Worm (Caenorhabditis elegans) whole organism, young adult: ENCODE data around the gene Y73B3A.11.

Experiments
- F57C9.4 ChIP-seq: sonication (generic microtip); optimal IDR thresholded peaks from 2 replicates; lab custom pipeline; 2017; ENCODE audit warnings: mild to moderate bottlenecking, missing genetic modification characterization, missing compliant biosample characterization
- Y95B8A.8 ChIP-seq: fragments of 200-800 bp; sonication (Bioruptor generic); IDR thresholded peaks from 2 replicates; pipeline ENCODE4 v1.3.6; 2022; ENCODE audit warnings: missing genetic modification reagents, missing genetic modification characterization, missing compliant biosample characterization
- hlh-12 ChIP-seq: sonication (generic microtip); optimal IDR thresholded peaks from 2 replicates; lab custom pipeline; 2016; ENCODE audit warnings: missing genetic modification characterization, missing compliant biosample characterization
- pha-4 ChIP-seq: fragments of 150-350 bp; sonication (generic microtip); optimal IDR thresholded peaks from 2 replicates; lab custom pipeline; 2014; ENCODE audit warnings: missing biosample characterization, missing genetic modification reagents, missing genetic modification characterization
- sea-2 ChIP-seq: fragments of 200-800 bp; sonication (Bioruptor generic); IDR thresholded peaks from 2 replicates; pipeline ENCODE4 v1.3.6; 2022; ENCODE audit warnings: missing genetic modification characterization, missing compliant biosample characterization
- snpc-4 ChIP-seq, 5 experiments: fragments of 150-350 bp in 1 of 5; sonication (generic microtip) in 4 of 5; optimal IDR thresholded peaks; 2 replicates each; lab custom pipeline; 2014 to 2018; ENCODE audit warnings: missing genetic modification characterization in 5 of 5, missing biosample characterization in 3 of 5, antibody characterized with exemption in 2 of 5, mild to moderate bottlenecking in 2 of 5, missing compliant biosample characterization in 2 of 5, missing genotype in 2 of 5, moderate library complexity in 2 of 5, missing genetic modification reagents in 1 of 5

DNA sequence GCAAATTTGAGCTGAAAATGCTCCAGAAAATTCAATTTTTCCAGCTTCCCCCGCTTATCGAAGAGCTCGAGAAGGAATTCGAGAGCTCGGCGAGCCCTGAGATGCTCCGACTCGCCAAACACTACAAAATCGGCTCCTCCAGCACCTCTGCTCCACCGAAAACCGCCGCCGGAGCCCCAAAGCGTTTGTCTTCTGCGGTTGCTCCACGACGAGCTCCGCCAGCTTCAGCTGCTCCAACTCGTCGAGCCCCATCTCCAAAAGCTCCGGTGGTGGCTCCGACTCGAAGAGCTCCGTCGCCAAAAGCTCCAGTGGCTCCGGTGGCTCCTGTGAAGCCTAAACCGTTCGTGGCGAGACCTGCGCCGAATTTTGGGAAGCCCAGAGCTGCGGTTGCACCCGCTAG lies 48.5 kb downstream of the Y73B3A.11 start:
- TF ChIP-seq hlh-12 (no peak), pha-4 (no peak), snpc-4 (GFP tag; optimal IDR thresholded peaks at IDR 0.05; lab: Kevin White, UChicago) (no peak), snpc-4 (tag; optimal IDR thresholded peaks at IDR 0.05; lab: Kevin White, UChicago) (no peak), F57C9.4 (tag; lab: Kevin White, UChicago) (no peak), sea-2 (no peak), Y95B8A.8 (GFP tag; lab: Robert Waterston, UW) (no peak)
